Worm (Caenorhabditis elegans) whole organism, L4/young adult: Measurements from ENCODE around the gene F09C8.1.
A peak's percentile ranks its signal among the peaks of the same experiment; 100 is the strongest.
"Not testable (repeated sequence)": the region's sequence is repeated elsewhere in the genome, so short reads cannot be mapped to it uniquely, and the experiment has no call there.

Experiments
- W03F9.2 ChIP-seq: fragments of 150-350 bp; optimal IDR thresholded peaks from 2 replicates; lab custom pipeline; 2014; ENCODE audit warnings: missing biosample characterization, missing genetic modification characterization
- dao-5 ChIP-seq: sonication (generic microtip); optimal IDR thresholded peaks from 2 replicates; lab custom pipeline; 2016; ENCODE audit warnings: missing genotype, missing genetic modification characterization, moderate library complexity, missing compliant biosample characterization
- him-1 ChIP-seq: sonication (generic microtip); optimal IDR thresholded peaks from 2 replicates; lab custom pipeline; 2016; ENCODE audit warnings: missing genotype, missing genetic modification reagents, missing genetic modification characterization, missing compliant biosample characterization

The F09C8.1 gene

DNA sequence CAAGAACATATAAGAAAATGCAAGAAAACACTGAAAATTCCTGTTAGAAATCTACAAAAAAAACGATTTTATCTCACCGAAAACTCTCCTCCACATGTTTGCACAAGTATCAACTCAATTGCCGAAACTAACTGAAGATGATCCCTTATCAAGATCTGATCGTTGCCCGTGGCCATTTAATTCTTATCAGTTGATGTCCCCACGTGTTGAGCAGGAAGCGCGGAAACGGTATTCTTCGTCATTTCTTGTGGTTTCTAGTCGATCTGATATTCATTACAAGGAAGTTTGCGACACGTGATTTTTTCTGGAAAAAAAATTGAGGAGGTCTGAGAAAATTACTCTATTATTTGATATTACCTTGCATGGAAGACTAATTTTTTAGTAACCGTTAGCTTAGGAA is at the start of gene F09C8.1:
Gene F09C8.1 (minus strand): TSS at position 123 of the 400 bp plus-strand sequence.
- TF ChIP-seq dao-5 (tag; lab: Kevin White, UChicago), result no peak
- no peak for TF ChIP-seq him-1 (tag; lab: Kevin White, UChicago)

DNA sequence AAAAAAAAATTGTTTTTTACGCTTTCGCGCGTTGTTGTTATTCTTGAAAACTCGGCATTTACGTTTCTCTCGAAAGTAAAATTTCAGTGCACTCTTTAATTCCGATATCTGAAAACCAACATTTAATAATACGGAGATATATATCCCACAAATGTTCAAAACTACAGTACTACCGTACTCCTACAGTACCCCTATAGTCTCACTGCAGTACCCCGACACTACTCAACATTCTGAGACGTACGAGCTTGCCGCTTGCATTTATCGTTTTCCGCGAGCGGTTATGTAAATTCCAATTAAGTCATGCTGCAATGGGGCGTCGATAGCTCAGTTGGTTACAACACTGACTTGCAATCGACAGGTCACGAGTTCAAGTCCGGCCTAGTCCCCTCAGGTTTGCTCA is 49.7 kb upstream of the F09C8.1 start, which contains the start of gene F23A7.8:
Gene F23A7.8 (plus strand): TSS at position 301 of the 400 bp plus-strand sequence.
- TF ChIP-seq dao-5 (tag; lab: Kevin White, UChicago); him-1 (tag; lab: Kevin White, UChicago); W03F9.2: not testable (repeated sequence)

DNA sequence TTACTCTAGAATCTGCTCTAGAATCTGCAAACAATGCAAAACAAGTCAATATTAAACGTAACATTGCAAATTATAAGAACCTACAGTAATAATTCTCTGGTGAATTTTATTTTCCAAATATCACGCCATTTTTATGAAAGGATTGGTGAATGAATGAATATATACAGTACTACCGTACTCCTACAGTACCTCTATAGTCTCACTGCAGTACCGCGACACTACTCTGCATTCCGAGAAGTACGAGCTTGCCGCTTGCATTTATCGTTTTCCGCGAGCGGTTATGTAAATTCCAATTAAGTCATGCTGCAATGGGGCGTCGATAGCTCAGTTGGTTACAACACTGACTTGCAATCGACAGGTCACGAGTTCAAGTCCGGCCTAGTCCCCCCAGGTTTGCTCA is 49.0 kb upstream of the F09C8.1 start, which contains the start of gene F23A7.4:
Gene F23A7.4 (plus strand): TSS at position 301 of the 400 bp plus-strand sequence.
- TF ChIP-seq dao-5 (tag; lab: Kevin White, UChicago); him-1 (tag; lab: Kevin White, UChicago); W03F9.2: not testable (repeated sequence)

DNA sequence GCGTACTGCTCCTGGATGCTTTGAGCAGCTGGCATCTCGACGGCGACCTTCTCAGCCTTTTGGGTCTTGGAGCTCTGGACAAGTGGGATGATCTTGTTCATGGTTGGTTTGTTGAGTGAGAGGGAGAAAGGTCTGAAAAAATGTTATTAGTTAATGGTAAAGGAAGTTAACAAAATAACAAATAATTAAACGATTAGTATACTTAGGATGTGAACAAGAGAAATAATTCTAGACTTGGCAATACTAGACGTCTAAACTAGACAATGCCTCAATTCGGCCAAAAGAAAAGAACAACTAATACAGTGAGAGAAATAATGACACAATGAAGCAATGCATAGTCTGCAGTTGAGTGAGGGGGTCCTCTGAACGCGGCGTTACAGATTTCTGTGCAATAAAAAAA is 47.2 kb upstream of the F09C8.1 start, which contains the start of gene R11.4:
Gene R11.4 (minus strand): TSS at position 101 of the 400 bp plus-strand sequence.
- TF ChIP-seq W03F9.2 (no peak), him-1 (tag; lab: Kevin White, UChicago) (no peak), dao-5 (tag; lab: Kevin White, UChicago) (no peak)

DNA sequence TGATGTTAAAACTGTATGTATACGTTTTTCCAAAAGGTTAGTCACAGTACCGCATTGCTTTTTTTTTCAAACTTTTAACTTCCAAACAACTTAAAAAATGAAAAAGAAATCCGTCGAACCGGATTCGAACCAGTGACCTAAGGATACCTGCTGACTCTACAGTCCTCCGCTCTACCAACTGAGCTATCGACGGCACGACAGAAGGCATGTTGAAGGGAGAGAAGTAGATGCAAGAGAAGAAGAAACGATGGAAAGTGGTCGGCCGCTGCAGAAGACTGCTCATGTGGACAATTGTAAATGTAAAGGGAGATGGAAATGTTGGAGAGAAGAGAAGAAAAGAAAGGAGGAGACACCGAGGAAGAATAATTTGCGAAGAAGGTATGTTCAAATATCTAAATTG is 46.3 kb upstream of the F09C8.1 start:
- peak; percentile 71 for TF ChIP-seq him-1 (tag; lab: Kevin White, UChicago)
- peak; percentile 81 for TF ChIP-seq dao-5 (tag; lab: Kevin White, UChicago)
- peak; percentile 42 for TF ChIP-seq W03F9.2

DNA sequence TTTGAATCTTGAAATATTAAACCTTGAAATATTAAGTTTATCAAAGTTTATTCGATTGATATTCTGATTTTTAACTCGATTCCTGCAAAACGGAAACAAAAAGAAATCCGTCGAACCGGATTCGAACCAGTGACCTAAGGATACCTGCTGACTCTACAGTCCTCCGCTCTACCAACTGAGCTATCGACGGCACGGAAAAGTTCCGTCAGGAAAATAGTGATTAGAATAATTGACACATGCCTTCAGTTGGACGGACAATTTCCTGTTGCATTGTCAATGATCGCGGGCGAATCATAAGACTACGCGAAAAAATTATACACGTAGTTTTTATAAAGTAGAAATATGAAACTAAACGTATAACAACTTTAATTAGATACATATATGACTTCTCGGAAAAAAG is 45.8 kb upstream of the F09C8.1 start:
- TF ChIP-seq dao-5 (tag; lab: Kevin White, UChicago), result no peak
- TF ChIP-seq him-1 (tag; lab: Kevin White, UChicago), result no peak
- no peak for TF ChIP-seq W03F9.2

DNA sequence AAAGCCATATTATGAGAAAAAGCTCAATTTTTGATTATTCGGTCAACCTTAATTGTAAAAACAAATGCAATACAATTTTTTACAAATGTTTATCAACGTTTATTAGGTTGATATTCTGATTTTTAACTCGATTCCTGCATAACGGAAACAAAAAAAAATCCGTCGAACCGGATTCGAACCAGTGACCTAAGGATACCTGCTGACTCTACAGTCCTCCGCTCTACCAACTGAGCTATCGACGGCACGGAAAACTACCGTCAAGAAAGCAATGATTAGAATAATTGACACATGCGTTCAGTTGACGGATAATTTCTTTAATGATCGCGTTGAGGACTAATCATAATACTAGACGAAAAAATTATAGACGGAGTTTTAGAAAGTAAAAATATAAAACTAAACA is 45.3 kb upstream of the F09C8.1 start:
- TF ChIP-seq him-1 (tag; lab: Kevin White, UChicago) (no peak), W03F9.2 (no peak), dao-5 (tag; lab: Kevin White, UChicago) (no peak)

DNA sequence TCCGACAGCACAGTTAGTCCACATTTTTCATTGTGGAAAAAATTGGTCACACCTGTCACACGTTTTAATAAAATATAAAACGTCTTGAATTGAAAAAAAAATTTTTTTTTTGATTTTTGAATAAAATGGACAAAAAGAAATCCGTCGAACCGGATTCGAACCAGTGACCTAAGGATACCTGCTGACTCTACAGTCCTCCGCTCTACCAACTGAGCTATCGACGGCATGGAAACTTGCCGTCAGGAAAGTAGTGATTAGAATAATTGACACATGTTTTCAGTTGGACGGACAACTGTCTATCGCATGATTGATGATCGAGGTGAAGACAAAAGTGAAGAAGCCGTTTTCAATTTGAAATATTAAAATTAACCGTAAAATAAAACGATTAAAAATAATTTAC is 44.8 kb upstream of the F09C8.1 start:
- TF ChIP-seq W03F9.2 (no peak), dao-5 (tag; lab: Kevin White, UChicago) (no peak), him-1 (tag; lab: Kevin White, UChicago) (no peak)

DNA sequence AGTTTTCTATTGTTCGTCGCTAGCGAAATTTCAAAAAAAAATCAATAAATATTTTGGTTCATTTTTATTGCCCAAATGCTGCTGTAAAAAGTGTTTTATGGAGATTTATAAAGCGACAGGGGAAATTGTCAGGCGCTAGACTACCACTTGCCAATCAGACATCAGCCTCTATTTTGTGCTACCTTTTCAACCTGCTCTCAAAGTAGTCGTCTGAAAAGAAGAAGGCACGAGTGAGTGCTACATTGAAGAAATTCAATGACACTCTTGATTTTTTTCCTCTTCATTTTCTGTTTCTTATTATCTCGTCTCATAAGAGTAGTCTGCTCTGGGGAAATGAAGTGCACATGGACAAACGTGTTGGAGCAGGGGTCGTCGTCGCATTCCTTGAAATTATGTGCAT is 42.6 kb upstream of the F09C8.1 start:
- TF ChIP-seq dao-5 (tag; lab: Kevin White, UChicago) (no peak), W03F9.2 (peak; percentile 47), him-1 (tag; lab: Kevin White, UChicago) (peak; percentile 70)

DNA sequence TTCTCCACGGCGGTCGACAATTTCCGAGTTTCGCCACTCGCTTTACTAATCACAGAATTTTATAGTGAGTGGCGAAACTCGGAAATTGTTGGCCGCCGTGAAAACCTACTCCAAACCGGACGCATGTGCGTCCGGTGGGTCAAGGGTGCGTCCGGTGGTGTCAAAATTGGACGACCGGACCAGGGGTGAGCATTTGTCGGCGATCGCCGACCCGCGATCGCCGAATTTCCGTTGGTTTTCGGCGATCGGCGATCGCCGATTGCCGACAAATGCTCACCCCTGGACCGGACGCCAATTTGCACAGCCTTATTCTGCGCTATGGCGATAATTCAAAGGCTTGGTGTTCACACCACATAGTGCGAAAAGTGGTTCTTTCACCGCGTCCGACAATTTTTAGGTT is 41.0 kb upstream of the F09C8.1 start:
- TF ChIP-seq him-1 (tag; lab: Kevin White, UChicago), result no peak

DNA sequence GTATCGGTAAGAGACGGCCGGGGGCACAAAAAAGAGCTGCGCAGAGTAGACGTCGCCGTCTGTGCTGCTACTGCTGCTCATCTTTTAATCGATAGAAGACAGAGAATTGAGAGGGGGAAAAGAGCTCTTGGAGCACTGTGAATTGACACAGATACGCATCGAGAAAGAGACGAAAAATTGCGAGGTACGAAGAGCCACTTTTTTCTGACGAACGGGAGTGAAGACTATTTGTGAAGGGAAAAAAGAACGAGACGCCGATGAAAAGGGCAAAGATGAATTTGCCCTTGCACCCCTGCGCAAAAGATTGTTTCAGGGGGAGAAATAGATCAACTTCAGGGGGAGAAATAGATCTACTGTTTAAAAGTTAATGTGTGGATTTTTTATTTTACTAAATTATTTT is 38.9 kb upstream of the F09C8.1 start:
- peak; percentile 60 for TF ChIP-seq him-1 (tag; lab: Kevin White, UChicago)
- TF ChIP-seq W03F9.2, result no peak
- TF ChIP-seq dao-5 (tag; lab: Kevin White, UChicago), result no peak

DNA sequence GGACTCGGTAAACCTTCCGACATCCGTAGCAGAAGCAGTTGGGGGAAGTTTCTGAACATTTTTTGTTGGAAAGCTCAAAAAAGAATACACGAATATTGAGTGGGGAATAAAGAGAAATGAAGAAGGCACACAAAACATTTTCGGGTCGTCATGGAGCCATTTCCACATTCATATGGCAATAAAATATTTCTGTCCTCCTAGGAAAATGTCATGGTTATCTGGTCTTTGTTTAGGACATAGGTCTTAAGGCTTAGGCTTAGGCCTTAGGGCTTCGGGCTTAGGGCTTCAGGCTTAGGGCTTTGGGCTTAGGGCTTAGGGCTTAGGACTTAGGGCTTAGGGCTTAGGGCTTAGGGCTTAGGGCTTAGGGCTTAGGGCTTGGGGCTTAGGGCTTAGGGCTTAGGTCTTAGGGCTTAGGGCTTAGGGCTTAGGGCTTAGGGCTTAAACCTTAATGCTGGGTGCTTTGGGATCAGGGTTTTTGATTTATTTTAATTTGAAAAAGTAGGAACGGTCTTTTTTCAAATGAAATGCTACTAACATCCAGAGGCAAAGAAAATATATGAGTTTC is 36.0 kb upstream of the F09C8.1 start, which contains the start of gene R11.3:
Gene R11.3 (minus strand): TSS at position 51 of the 565 bp plus-strand sequence.
- TF ChIP-seq dao-5 (tag; lab: Kevin White, UChicago), result no peak
- no peak for TF ChIP-seq W03F9.2
- no peak for TF ChIP-seq him-1 (tag; lab: Kevin White, UChicago)

DNA sequence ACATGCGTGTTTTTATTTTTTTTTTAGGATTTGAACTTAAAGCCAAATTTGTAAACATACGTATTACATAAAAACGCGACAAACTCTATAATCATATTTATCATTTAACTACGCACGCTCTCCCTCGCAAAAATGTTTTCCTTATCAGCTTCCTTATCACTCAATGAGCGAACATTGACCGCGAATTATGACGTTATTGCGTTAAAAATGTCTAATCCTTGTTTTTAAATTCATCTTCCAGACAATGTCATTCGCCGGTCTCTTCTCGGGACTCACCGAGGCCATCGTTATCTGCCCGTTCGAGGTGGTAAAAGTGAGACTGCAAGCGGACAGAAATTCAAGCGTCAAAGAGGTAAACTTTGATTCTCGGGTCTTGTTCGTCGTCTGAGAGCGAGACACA is 29.2 kb upstream of the F09C8.1 start:
- TF ChIP-seq dao-5 (tag; lab: Kevin White, UChicago) (no peak), him-1 (tag; lab: Kevin White, UChicago) (no peak), W03F9.2 (no peak)

DNA sequence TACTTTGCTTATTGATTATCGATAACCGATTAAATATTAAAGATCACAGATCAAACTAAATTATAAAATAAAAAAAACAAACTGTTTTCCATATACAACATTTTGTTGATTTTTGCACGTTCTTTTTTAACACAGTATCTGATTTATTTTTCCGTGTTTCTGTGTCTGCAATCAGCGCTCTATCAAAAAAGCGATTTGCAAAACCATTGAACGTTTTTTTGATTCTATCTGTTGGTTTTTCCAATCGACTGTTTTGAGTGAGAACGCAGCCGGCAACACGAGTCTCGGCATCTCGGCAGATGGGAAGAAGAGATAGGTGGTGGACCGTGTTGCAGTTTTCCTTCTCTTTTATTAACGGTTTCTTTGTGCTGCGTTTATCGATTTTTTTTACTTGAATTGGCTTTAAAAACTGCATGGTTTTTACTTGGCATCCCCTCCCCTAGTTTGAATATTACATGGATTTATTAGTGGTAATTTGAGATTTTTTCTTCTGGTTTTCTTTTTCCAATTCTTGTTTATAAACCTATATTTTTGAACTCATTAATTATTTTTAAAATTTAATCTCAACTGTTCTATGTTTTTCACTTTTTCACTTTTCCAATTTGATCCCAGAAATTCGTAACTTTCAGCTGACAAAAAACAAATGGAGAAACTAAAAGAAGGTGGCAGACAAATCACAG is 26.0 kb upstream of the F09C8.1 start, which contains the start of gene slc-25A21:
Gene slc-25A21 (plus strand): TSS at position 630 of the 680 bp plus-strand sequence.
- TF ChIP-seq W03F9.2 (no peak), him-1 (tag; lab: Kevin White, UChicago) (no peak), dao-5 (tag; lab: Kevin White, UChicago) (no peak)
